Worm (Caenorhabditis elegans) whole organism, mixed stage, embryonic: Measurements from ENCODE around the gene rpn-2.

Experiments used
- M03D4.4 ChIP-seq: sonication (generic microtip); optimal IDR thresholded peaks from 2 replicates; lab custom pipeline; 2017; ENCODE audit warnings: mild to moderate bottlenecking, missing genetic modification characterization, missing compliant biosample characterization
- bed-3 ChIP-seq: fragments of 200-800 bp; sonication (Bioruptor generic); optimal IDR thresholded peaks from 3 replicates; lab custom pipeline; 2018; ENCODE audit warnings: mild to moderate bottlenecking, missing genetic modification characterization, moderate library complexity, missing compliant biosample characterization
- blmp-1 ChIP-seq: fragments of 150-350 bp; optimal IDR thresholded peaks from 2 replicates; lab custom pipeline; 2014; ENCODE audit warnings: missing biosample characterization, missing genetic modification characterization
- ceh-39 ChIP-seq: fragments of 150-350 bp; optimal IDR thresholded peaks from 2 replicates; lab custom pipeline; 2014; ENCODE audit warnings: missing biosample characterization, missing genetic modification characterization
- ceh-43 ChIP-seq: fragments of 200-800 bp; sonication (Bioruptor generic); optimal IDR thresholded peaks from 2 replicates; lab custom pipeline; 2018; ENCODE audit warnings: mild to moderate bottlenecking, missing genetic modification characterization, moderate library complexity, missing compliant biosample characterization
- ceh-83 ChIP-seq: fragments of 200-800 bp; sonication (Bioruptor generic); optimal IDR thresholded peaks from 2 replicates; lab custom pipeline; 2018; ENCODE audit warnings: mild to moderate bottlenecking, missing genetic modification characterization, missing compliant biosample characterization
- ces-1 ChIP-seq: fragments of 150-350 bp; optimal IDR thresholded peaks from 2 replicates; lab custom pipeline; 2014; ENCODE audit warnings: missing biosample characterization, missing genetic modification reagents, missing genetic modification characterization
- cnd-1 ChIP-seq: fragments of 200-800 bp; sonication (Bioruptor generic); optimal IDR thresholded peaks from 2 replicates; lab custom pipeline; 2018; ENCODE audit warnings: mild to moderate bottlenecking, missing genetic modification characterization, missing compliant biosample characterization
- drap-1 ChIP-seq: fragments of 200-800 bp; sonication (Bioruptor generic); optimal IDR thresholded peaks from 3 replicates; lab custom pipeline; 2018; ENCODE audit warnings: mild to moderate bottlenecking, missing genetic modification characterization, missing compliant biosample characterization
- elt-1 ChIP-seq: sonication (generic microtip); optimal IDR thresholded peaks from 2 replicates; lab custom pipeline; 2017; ENCODE audit warnings: missing genetic modification characterization, mild to moderate bottlenecking, missing compliant biosample characterization, antibody characterized with exemption, moderate library complexity, borderline replicate concordance; ENCODE audit not compliant: insufficient read depth
- elt-3 ChIP-seq: fragments of 150-350 bp; optimal IDR thresholded peaks from 2 replicates; lab custom pipeline; 2014; ENCODE audit warnings: missing biosample characterization, missing genetic modification characterization
- flh-1 ChIP-seq: fragments of 200-800 bp; sonication (Bioruptor generic); optimal IDR thresholded peaks from 2 replicates; lab custom pipeline; 2018; ENCODE audit warnings: mild to moderate bottlenecking, missing genetic modification characterization, moderate library complexity, missing compliant biosample characterization
- ham-2 ChIP-seq: fragments of 200-800 bp; sonication (Bioruptor generic); optimal IDR thresholded peaks from 2 replicates; lab custom pipeline; 2018; ENCODE audit warnings: mild to moderate bottlenecking, missing genetic modification characterization, missing compliant biosample characterization
- hlh-1 ChIP-seq: fragments of 150-350 bp; optimal IDR thresholded peaks from 2 replicates; lab custom pipeline; 2014; ENCODE audit warnings: missing biosample characterization, missing genetic modification reagents, missing genetic modification characterization
- lin-13 ChIP-seq: fragments of 150-350 bp; optimal IDR thresholded peaks from 2 replicates; lab custom pipeline; 2014; ENCODE audit warnings: missing biosample characterization, missing genetic modification characterization
- lin-32 ChIP-seq: fragments of 200-800 bp; sonication (Bioruptor generic); optimal IDR thresholded peaks from 2 replicates; lab custom pipeline; 2018; ENCODE audit warnings: mild to moderate bottlenecking, missing genetic modification characterization, missing compliant biosample characterization
- lsy-2 ChIP-seq: fragments of 150-350 bp; optimal IDR thresholded peaks from 2 replicates; lab custom pipeline; 2014; ENCODE audit warnings: missing biosample characterization, missing genetic modification characterization
- mab-5 ChIP-seq: fragments of 150-350 bp; optimal IDR thresholded peaks from 2 replicates; lab custom pipeline; 2014; ENCODE audit warnings: missing biosample characterization, missing genetic modification characterization
- mep-1 ChIP-seq: fragments of 150-350 bp; optimal IDR thresholded peaks from 2 replicates; lab custom pipeline; 2017; ENCODE audit warnings: missing biosample characterization, missing genetic modification reagents, missing genetic modification characterization, inconsistent platforms
- mls-2 ChIP-seq: sonication (generic microtip); optimal IDR thresholded peaks from 2 replicates; lab custom pipeline; 2016; ENCODE audit warnings: mild to moderate bottlenecking, missing genetic modification characterization, moderate library complexity, missing compliant biosample characterization
- nhr-12 ChIP-seq: fragments of 150-350 bp; optimal IDR thresholded peaks from 2 replicates; lab custom pipeline; 2014; ENCODE audit warnings: missing biosample characterization, missing genetic modification characterization
- nhr-2 ChIP-seq: fragments of 150-350 bp; optimal IDR thresholded peaks from 2 replicates; lab custom pipeline; 2014; ENCODE audit warnings: missing biosample characterization, missing genetic modification characterization
- nhr-237 ChIP-seq: fragments of 150-350 bp; optimal IDR thresholded peaks from 2 replicates; lab custom pipeline; 2014; ENCODE audit warnings: missing biosample characterization, missing genetic modification characterization
- nhr-28 ChIP-seq: fragments of 150-350 bp; optimal IDR thresholded peaks from 2 replicates; lab custom pipeline; 2014; ENCODE audit warnings: missing biosample characterization, missing genetic modification characterization
- nhr-76 ChIP-seq: sonication (generic microtip); optimal IDR thresholded peaks from 2 replicates; lab custom pipeline; 2017; ENCODE audit warnings: missing biosample characterization, missing genetic modification characterization
- pha-4 ChIP-seq: fragments of 150-350 bp; optimal IDR thresholded peaks from 2 replicates; lab custom pipeline; 2018; ENCODE audit warnings: missing biosample characterization, missing genetic modification reagents, missing genetic modification characterization
- sem-2 ChIP-seq: fragments of 200-800 bp; sonication (Bioruptor generic); optimal IDR thresholded peaks from 2 replicates; lab custom pipeline; 2018; ENCODE audit warnings: mild to moderate bottlenecking, missing genetic modification characterization, missing compliant biosample characterization
- snpc-4 ChIP-seq: fragments of 150-350 bp; optimal IDR thresholded peaks from 2 replicates; lab custom pipeline; 2014; ENCODE audit warnings: missing biosample characterization, missing genetic modification characterization
- sptf-1 ChIP-seq: sonication (generic microtip); optimal IDR thresholded peaks from 2 replicates; lab custom pipeline; 2017; ENCODE audit warnings: mild to moderate bottlenecking, missing genetic modification characterization, moderate library complexity, missing compliant biosample characterization
- tbx-8 ChIP-seq: fragments of 200-800 bp; sonication (Bioruptor generic); optimal IDR thresholded peaks from 2 replicates; lab custom pipeline; 2018; ENCODE audit warnings: mild to moderate bottlenecking, missing genetic modification characterization, moderate library complexity, missing compliant biosample characterization
- unc-120 ChIP-seq: sonication (generic microtip); optimal IDR thresholded peaks from 2 replicates; lab custom pipeline; 2017; ENCODE audit warnings: missing genetic modification characterization, missing compliant biosample characterization; ENCODE audit not compliant: poor library complexity, severe bottlenecking
- unc-39 ChIP-seq: fragments of 150-350 bp; optimal IDR thresholded peaks from 2 replicates; lab custom pipeline; 2014; ENCODE audit warnings: missing biosample characterization, missing genetic modification characterization
- unc-62 ChIP-seq: fragments of 150-350 bp; optimal IDR thresholded peaks from 2 replicates; lab custom pipeline; 2014; ENCODE audit warnings: missing biosample characterization, missing genetic modification reagents, missing genetic modification characterization
- zip-8 ChIP-seq: fragments of 150-350 bp; optimal IDR thresholded peaks from 2 replicates; lab custom pipeline; 2014; ENCODE audit warnings: missing biosample characterization, missing genetic modification characterization
- ztf-11 ChIP-seq: fragments of 150-350 bp; optimal IDR thresholded peaks from 2 replicates; lab custom pipeline; 2014; ENCODE audit warnings: missing biosample characterization, missing genetic modification characterization

Gene rpn-2

ce11 chrIII:6157708-6158321 is 41.2 kb upstream of the rpn-2 start, which contains the start of gene anmt-2:
Gene anmt-2 (minus strand): TSS chrIII:6157758.
- TF ChIP-seq nhr-28 (tag; lab: Kevin White, UChicago), result no peak
- no peak for TF ChIP-seq unc-39 (tag; lab: Kevin White, UChicago)
- peak; percentile 27 for TF ChIP-seq hlh-1 (tag; lab: Kevin White, UChicago)
- no peak for TF ChIP-seq elt-3 (tag; lab: Kevin White, UChicago)
- no peak for TF ChIP-seq nhr-76

ce11 chrIII:6158642-6159475 is 40.1 kb upstream of the rpn-2 start, which contains the start of gene nfm-1:
Gene nfm-1 (plus strand): TSS chrIII:6159453.
- peak; percentile 87 for TF ChIP-seq ceh-83 (GFP tag; lab: Kevin White, UChicago)
- TF ChIP-seq nhr-28 (tag; lab: Kevin White, UChicago), result no peak
- peak; percentile 47 for TF ChIP-seq unc-62 (GFP tag; lab: Kevin White, UChicago)
- TF ChIP-seq sptf-1 (tag; lab: Kevin White, UChicago), result peak; percentile 92
- peak; percentile 86 for TF ChIP-seq sem-2 (GFP tag; lab: Kevin White, UChicago)
- TF ChIP-seq snpc-4, result no peak
- peak; percentile 91 for TF ChIP-seq M03D4.4 (tag; lab: Kevin White, UChicago)
- no peak for TF ChIP-seq nhr-237
- peak; percentile 86 for TF ChIP-seq ceh-43 (GFP tag; lab: Kevin White, UChicago)
- TF ChIP-seq lsy-2 (tag; lab: Kevin White, UChicago), result peak; percentile 35
- peak; percentile 73 for TF ChIP-seq tbx-8 (GFP tag; lab: Kevin White, UChicago)
- TF ChIP-seq flh-1 (GFP tag; lab: Kevin White, UChicago), result peak; percentile 66
- peak; percentile 71 for TF ChIP-seq lin-32
- no peak for TF ChIP-seq ceh-39
- TF ChIP-seq hlh-1 (tag; lab: Kevin White, UChicago), result peak; percentile 89
- TF ChIP-seq ces-1, result peak; percentile 62
- TF ChIP-seq nhr-12 (tag; lab: Kevin White, UChicago), result no peak
- peak; percentile 35 for TF ChIP-seq unc-39 (tag; lab: Kevin White, UChicago)
- TF ChIP-seq blmp-1 (tag; lab: Kevin White, UChicago), result no peak
- peak; percentile 70 for TF ChIP-seq bed-3 (GFP tag; lab: Kevin White, UChicago)
- TF ChIP-seq elt-1 (tag; lab: Kevin White, UChicago), result no peak
- TF ChIP-seq nhr-76, result no peak
- TF ChIP-seq mep-1, result peak; percentile 71
- TF ChIP-seq cnd-1 (tag; lab: Kevin White, UChicago), result peak; percentile 89
- TF ChIP-seq ham-2, result peak; percentile 71
- peak; percentile 77 for TF ChIP-seq unc-120
- TF ChIP-seq zip-8 (tag; lab: Kevin White, UChicago), result no peak
- TF ChIP-seq drap-1, result peak; percentile 90
- no peak for TF ChIP-seq nhr-2 (tag; lab: Kevin White, UChicago)
- TF ChIP-seq lin-13 (tag; lab: Kevin White, UChicago), result no peak
- no peak for TF ChIP-seq mab-5 (tag; lab: Kevin White, UChicago)
- TF ChIP-seq elt-3 (tag; lab: Kevin White, UChicago), result no peak
- TF ChIP-seq mls-2 (tag; lab: Kevin White, UChicago), result peak; percentile 93
- TF ChIP-seq pha-4, result peak; percentile 19
- no peak for TF ChIP-seq ztf-11 (tag; lab: Kevin White, UChicago)
- TF ChIP-seq, all 35 proteins: peak for 21

- TF ChIP-seq sem-2 (GFP tag; lab: Kevin White, UChicago) (no peak), tbx-8 (GFP tag; lab: Kevin White, UChicago) (no peak), blmp-1 (tag; lab: Kevin White, UChicago) (no peak), ces-1 (no peak), nhr-12 (tag; lab: Kevin White, UChicago) (no peak), zip-8 (tag; lab: Kevin White, UChicago) (no peak), nhr-2 (tag; lab: Kevin White, UChicago) (no peak), nhr-28 (tag; lab: Kevin White, UChicago) (no peak), M03D4.4 (tag; lab: Kevin White, UChicago) (no peak), snpc-4 (no peak), drap-1 (no peak), elt-1 (tag; lab: Kevin White, UChicago) (no peak), flh-1 (GFP tag; lab: Kevin White, UChicago) (no peak), lsy-2 (tag; lab: Kevin White, UChicago) (no peak), nhr-76 (no peak), hlh-1 (tag; lab: Kevin White, UChicago) (no peak), ceh-43 (GFP tag; lab: Kevin White, UChicago) (no peak), sptf-1 (tag; lab: Kevin White, UChicago) (no peak)
- TF ChIP-seq, all 35 proteins: peak for 0
Measured at ce11 chrIII:6163381-6163780, 35.6 kb upstream of the rpn-2 start.
